Worm (Caenorhabditis elegans) whole organism, L3 larva: ENCODE results near the gene epg-7.

Experiments
- ZK546.5 ChIP-seq: sonication (generic microtip); optimal IDR thresholded peaks from 2 replicates; lab custom pipeline; 2017; ENCODE audit warnings: missing biosample characterization, missing genetic modification characterization
- ama-1 ChIP-seq: fragments of 150-350 bp; optimal IDR thresholded peaks from 2 replicates; lab custom pipeline; 2018
- daf-12 ChIP-seq: fragments of 150-350 bp; optimal IDR thresholded peaks from 2 replicates; lab custom pipeline; 2014; ENCODE audit warnings: missing biosample characterization, missing genetic modification reagents, missing genetic modification characterization
- egl-27 ChIP-seq: sonication (generic microtip); optimal IDR thresholded peaks from 4 replicates; lab custom pipeline; 2017; ENCODE audit warnings: missing biosample characterization, missing genetic modification reagents, missing genetic modification characterization
- egl-5 ChIP-seq: fragments of 150-350 bp; optimal IDR thresholded peaks from 2 replicates; lab custom pipeline; 2017; ENCODE audit warnings: missing biosample characterization, missing genetic modification reagents, missing genetic modification characterization, inconsistent platforms
- nhr-76 ChIP-seq: fragments of 150-350 bp; sonication (generic microtip); optimal IDR thresholded peaks from 5 replicates; lab custom pipeline; 2014; ENCODE audit warnings: missing biosample characterization, missing genetic modification characterization
- pha-4 ChIP-seq: fragments of 150-350 bp; optimal IDR thresholded peaks from 2 replicates; lab custom pipeline; 2014; ENCODE audit warnings: missing biosample characterization, missing genetic modification reagents, missing genetic modification characterization
- pqm-1 ChIP-seq: fragments of 150-350 bp; optimal IDR thresholded peaks from 2 replicates; lab custom pipeline; 2017; ENCODE audit warnings: missing biosample characterization, missing genetic modification characterization, inconsistent platforms
- skn-1 ChIP-seq: fragments of 150-350 bp; optimal IDR thresholded peaks from 2 replicates; lab custom pipeline; 2014; ENCODE audit warnings: missing biosample characterization, missing genetic modification characterization
- tbx-2 ChIP-seq: sonication (generic microtip); optimal IDR thresholded peaks from 2 replicates; lab custom pipeline; 2016; ENCODE audit warnings: mild to moderate bottlenecking, missing genetic modification characterization, missing compliant biosample characterization
- ztf-4 ChIP-seq: fragments of 150-350 bp; optimal IDR thresholded peaks from 2 replicates; lab custom pipeline; 2014; ENCODE audit warnings: missing biosample characterization, missing genetic modification characterization

- no peak for TF ChIP-seq egl-27 (tag; lab: Kevin White, UChicago)
- no peak for TF ChIP-seq pqm-1 (tag; lab: Kevin White, UChicago)
- no peak for TF ChIP-seq tbx-2
- peak; percentile 35 for TF ChIP-seq egl-5 (tag; lab: Kevin White, UChicago)
- no peak for TF ChIP-seq ZK546.5 (tag; lab: Kevin White, UChicago)
- TF ChIP-seq daf-12: no peak
- TF ChIP-seq nhr-76 (tag; lab: Kevin White, UChicago): no peak
- TF ChIP-seq ztf-4 (tag; lab: Kevin White, UChicago): no peak
- no peak for TF ChIP-seq ama-1
- TF ChIP-seq skn-1 (tag; lab: Kevin White, UChicago): no peak
- TF ChIP-seq pha-4 (tag; lab: Kevin White, UChicago): no peak
These were observed 44.9 kb upstream of the epg-7 start for ce11 chrX:7289565-7289964.
